Worm (Caenorhabditis elegans) whole organism, midembryonic: ENCODE results near the gene B0507.3.

Experiments used
- ref-1 ChIP-seq: fragments of 200-800 bp; sonication (Bioruptor generic); conservative IDR thresholded peaks from 2 replicates; pipeline ENCODE4 v1.3.6; 2022; ENCODE audit warnings: missing genetic modification reagents, missing genetic modification characterization, missing compliant biosample characterization
- tab-1 ChIP-seq: fragments of 200-800 bp; sonication (Bioruptor generic); IDR thresholded peaks from 2 replicates; pipeline ENCODE4 v1.3.6; 2022; ENCODE audit warnings: missing genetic modification characterization, missing compliant biosample characterization
- ztf-23 ChIP-seq: fragments of 200-800 bp; sonication (Bioruptor generic); IDR thresholded peaks from 2 replicates; pipeline ENCODE4 v1.3.6; 2022; ENCODE audit warnings: missing genetic modification reagents, missing genetic modification characterization, missing compliant biosample characterization

DNA sequence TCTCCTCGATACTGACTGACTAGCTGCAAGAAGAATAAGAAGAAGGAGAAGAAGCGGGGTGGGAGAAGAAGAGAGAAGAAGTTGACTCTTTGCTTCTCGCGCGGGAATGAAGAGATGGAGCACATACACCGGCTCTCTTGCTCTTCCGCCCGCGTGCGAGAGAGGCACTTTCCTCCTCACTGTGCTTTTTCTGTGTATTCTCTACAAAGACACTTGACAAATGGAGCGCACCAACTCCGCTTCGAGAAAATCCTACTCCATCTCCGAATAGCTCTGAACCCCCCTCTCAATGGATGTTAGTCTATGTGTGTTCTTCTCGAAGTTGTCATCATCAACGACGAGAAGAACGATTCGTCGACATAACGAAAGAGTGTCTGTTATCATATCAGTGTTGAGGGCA, 15.8 kb downstream of the B0507.3 start:
- TF ChIP-seq ref-1 (GFP tag; lab: Robert Waterston, UW) = no peak
- TF ChIP-seq tab-1 (GFP tag; lab: Robert Waterston, UW) = no peak
- TF ChIP-seq ztf-23 (GFP tag; lab: Robert Waterston, UW) = no peak
